Worm (Caenorhabditis elegans) whole organism, L4 larva: Measurements from ENCODE around the gene Y38H6C.15.

ENCODE experiments used
- F44E2.7 ChIP-seq: fragments of 200-800 bp; sonication (Bioruptor generic); IDR thresholded peaks from 2 replicates; pipeline ENCODE4 v2.1.2; 2022; ENCODE audit warnings: missing genetic modification characterization, missing compliant biosample characterization
- F49E8.2 ChIP-seq: sonication (generic microtip); optimal IDR thresholded peaks from 2 replicates; lab custom pipeline; 2016; ENCODE audit warnings: missing compliant biosample characterization, mild to moderate bottlenecking, missing genetic modification characterization, borderline replicate concordance
- Y48G9A.11 ChIP-seq: fragments of 200-800 bp; sonication (Bioruptor generic); IDR thresholded peaks from 2 replicates; pipeline ENCODE4 v1.3.6; 2022; ENCODE audit warnings: missing genetic modification reagents, missing genetic modification characterization, missing compliant biosample characterization
- ZK337.2 ChIP-seq: fragments of 200-800 bp; sonication (Bioruptor generic); IDR thresholded peaks from 2 replicates; pipeline ENCODE4 v1.3.6; 2022; ENCODE audit warnings: missing genetic modification reagents, missing genetic modification characterization, missing compliant biosample characterization
- aha-1 ChIP-seq: fragments of 150-350 bp; peaks from one replicate; lab custom pipeline; 2014; ENCODE audit warnings: missing biosample characterization, missing genetic modification characterization
- arid-1 ChIP-seq: fragments of 200-800 bp; sonication (Bioruptor generic); conservative IDR thresholded peaks from 2 replicates; pipeline ENCODE4 v1.3.6; 2022; ENCODE audit warnings: missing genetic modification reagents, missing genetic modification characterization, missing compliant biosample characterization
- ceh-32 ChIP-seq: sonication (generic microtip); optimal IDR thresholded peaks from 2 replicates; lab custom pipeline; 2016; ENCODE audit warnings: mild to moderate bottlenecking, missing genetic modification characterization, missing compliant biosample characterization; ENCODE audit not compliant: poor library complexity
- ceh-44 ChIP-seq: fragments of 200-800 bp; sonication (Bioruptor generic); IDR thresholded peaks from 2 replicates; pipeline ENCODE4 v1.3.6; 2022; ENCODE audit warnings: missing genetic modification reagents, missing genetic modification characterization, missing compliant biosample characterization
- daf-16 ChIP-seq, 3 experiments: sonication (generic microtip); optimal IDR thresholded peaks; 2 replicates each; lab custom pipeline; 2016 to 2017; ENCODE audit warnings: missing genetic modification characterization in 3 of 3, missing genetic modification reagents in 3 of 3, mild to moderate bottlenecking in 2 of 3, missing compliant biosample characterization in 2 of 3, missing biosample characterization in 1 of 3, moderate library complexity in 1 of 3
- daf-19 ChIP-seq: fragments of 200-800 bp; sonication (Bioruptor generic); conservative IDR thresholded peaks from 2 replicates; pipeline ENCODE4 v1.3.6; 2022; ENCODE audit warnings: missing genetic modification characterization, missing compliant biosample characterization
- daf-8 ChIP-seq: fragments of 200-800 bp; sonication (Bioruptor generic); IDR thresholded peaks from 2 replicates; pipeline ENCODE4 v1.3.6; 2022; ENCODE audit warnings: missing genetic modification characterization, missing compliant biosample characterization
- dpl-1 ChIP-seq: fragments of 150-350 bp; optimal IDR thresholded peaks from 2 replicates; lab custom pipeline; 2014; ENCODE audit warnings: missing biosample characterization, missing genetic modification reagents, missing genetic modification characterization
- duxl-1 ChIP-seq: sonication (generic microtip); optimal IDR thresholded peaks from 2 replicates; lab custom pipeline; 2016; ENCODE audit warnings: mild to moderate bottlenecking, missing genetic modification characterization, moderate library complexity, missing compliant biosample characterization; ENCODE audit not compliant: poor library complexity
- gei-8 ChIP-seq: fragments of 200-800 bp; sonication (Bioruptor generic); optimal IDR thresholded peaks from 2 replicates; lab custom pipeline; 2018; ENCODE audit warnings: mild to moderate bottlenecking, missing genetic modification characterization, missing compliant biosample characterization
- hlh-11 ChIP-seq: fragments of 200-800 bp; sonication (Bioruptor generic); optimal IDR thresholded peaks from 2 replicates; lab custom pipeline; 2018; ENCODE audit warnings: mild to moderate bottlenecking, missing genetic modification characterization, missing compliant biosample characterization
- hlh-30 ChIP-seq: sonication (generic microtip); optimal IDR thresholded peaks from 2 replicates; lab custom pipeline; 2017; ENCODE audit warnings: antibody characterized with exemption, mild to moderate bottlenecking, missing genetic modification characterization, missing compliant biosample characterization; ENCODE audit not compliant: insufficient read depth
- hmg-1.1 ChIP-seq: fragments of 200-800 bp; sonication (Bioruptor generic); IDR thresholded peaks from 2 replicates; pipeline ENCODE4 v1.3.6; 2022; ENCODE audit warnings: missing genetic modification reagents, missing genetic modification characterization, missing compliant biosample characterization
- lin-1 ChIP-seq: fragments of 200-800 bp; sonication (Bioruptor generic); IDR thresholded peaks from 2 replicates; pipeline ENCODE4 v1.3.6; 2022; ENCODE audit warnings: missing genetic modification reagents, missing genetic modification characterization, missing compliant biosample characterization
- lin-13 ChIP-seq: fragments of 150-350 bp; optimal IDR thresholded peaks from 2 replicates; lab custom pipeline; 2014; ENCODE audit warnings: missing biosample characterization, missing genetic modification reagents, missing genetic modification characterization
- lir-3 ChIP-seq: sonication (generic microtip); optimal IDR thresholded peaks from 2 replicates; lab custom pipeline; 2016; ENCODE audit warnings: mild to moderate bottlenecking, missing genetic modification characterization, missing compliant biosample characterization
- lsy-2 ChIP-seq, 2 experiments: fragments of 150-350 bp in 1 of 2; sonication (generic microtip) in 1 of 2; optimal IDR thresholded peaks; 2 replicates each; lab custom pipeline; 2014 to 2017; ENCODE audit warnings: missing biosample characterization in 2 of 2, missing genetic modification characterization in 2 of 2
- mdl-1 ChIP-seq, 2 experiments: fragments of 150-350 bp in 1 of 2; sonication (generic microtip) in 1 of 2; optimal IDR thresholded peaks; 2 replicates each; lab custom pipeline; 2014 to 2017; ENCODE audit warnings: missing biosample characterization in 2 of 2, missing genetic modification characterization in 2 of 2
- nhr-25 ChIP-seq: sonication (generic microtip); optimal IDR thresholded peaks from 2 replicates; lab custom pipeline; 2017; ENCODE audit warnings: missing genetic modification characterization, mild to moderate bottlenecking, missing compliant biosample characterization, antibody characterized with exemption, moderate library complexity, borderline replicate concordance; ENCODE audit not compliant: insufficient read depth
- nhr-42 ChIP-seq: fragments of 200-800 bp; sonication (Bioruptor generic); IDR thresholded peaks from 2 replicates; pipeline ENCODE4 v1.3.6; 2022; ENCODE audit warnings: missing genetic modification characterization, missing compliant biosample characterization
- nhr-48 ChIP-seq: sonication (generic microtip); optimal IDR thresholded peaks from 2 replicates; lab custom pipeline; 2016; ENCODE audit warnings: mild to moderate bottlenecking, missing genetic modification characterization, missing compliant biosample characterization
- php-3 ChIP-seq: fragments of 200-800 bp; sonication (Bioruptor generic); IDR thresholded peaks from 2 replicates; pipeline ENCODE4 v1.3.6; 2022; ENCODE audit warnings: missing genetic modification reagents, missing genetic modification characterization, missing compliant biosample characterization
- skn-1 ChIP-seq: fragments of 150-350 bp; optimal IDR thresholded peaks from 2 replicates; lab custom pipeline; 2014; ENCODE audit warnings: missing biosample characterization, missing genetic modification characterization
- snpc-4 ChIP-seq: fragments of 150-350 bp; optimal IDR thresholded peaks from 2 replicates; lab custom pipeline; 2014; ENCODE audit warnings: missing biosample characterization, missing genetic modification characterization
- unc-62 ChIP-seq, 3 experiments: fragments of 150-350 bp in 1 of 3; sonication (generic microtip); optimal IDR thresholded peaks in 2 of 3; peaks in 1 of 3; 1 replicate in 1 of 3; 2 replicates in 2 of 3; lab custom pipeline; 2014 to 2017; ENCODE audit warnings: missing biosample characterization in 3 of 3, missing genetic modification characterization in 3 of 3, missing genetic modification reagents in 3 of 3, missing genotype in 1 of 3
- zfp-2 ChIP-seq: sonication (generic microtip); optimal IDR thresholded peaks from 2 replicates; lab custom pipeline; 2016; ENCODE audit warnings: mild to moderate bottlenecking, missing genetic modification characterization, missing compliant biosample characterization
- zip-11 ChIP-seq: fragments of 200-800 bp; sonication (Bioruptor generic); IDR thresholded peaks from 2 replicates; pipeline ENCODE4 v1.3.6; 2022; ENCODE audit warnings: missing genetic modification characterization, missing compliant biosample characterization
- zip-2 ChIP-seq: fragments of 150-350 bp; optimal IDR thresholded peaks from 2 replicates; lab custom pipeline; 2014; ENCODE audit warnings: missing biosample characterization, missing genetic modification characterization
- ztf-11 ChIP-seq: fragments of 150-350 bp; optimal IDR thresholded peaks from 2 replicates; lab custom pipeline; 2014; ENCODE audit warnings: missing biosample characterization, missing genetic modification characterization

The Y38H6C.15 gene

DNA sequence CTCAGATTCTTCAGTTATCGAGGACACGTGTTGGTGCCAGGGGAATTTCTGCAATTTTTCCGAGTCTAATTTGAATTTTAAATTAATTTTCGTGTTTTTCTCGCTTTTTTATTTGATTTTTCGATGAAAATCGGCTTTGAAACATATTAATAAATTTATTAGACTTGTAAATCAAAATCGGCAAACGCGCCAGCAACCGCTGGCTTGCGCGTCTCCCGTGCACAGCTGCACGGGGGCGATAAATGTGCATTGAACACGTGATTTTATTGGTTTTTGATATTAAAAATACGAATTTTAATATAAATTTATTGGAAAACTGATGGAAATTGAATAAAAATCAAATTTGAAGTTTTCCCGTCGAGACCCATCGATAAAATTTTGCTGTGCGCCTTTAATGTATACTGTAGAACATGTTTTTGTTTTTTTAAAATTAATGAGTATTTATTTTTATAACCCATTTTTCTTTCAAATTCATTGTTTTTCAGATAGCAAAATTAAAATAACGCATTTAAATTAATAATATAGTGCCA, 44.5 kb upstream of the Y38H6C.15 start, which contains the start of gene F26F2.7 (continued):
- TF ChIP-seq lin-1 (GFP tag; lab: Robert Waterston, UW) (peak; percentile 65; the same call in 1 of the 2 replicates), hlh-11 (tag; lab: Kevin White, UChicago) (peak; percentile 95), Y48G9A.11 (GFP tag; lab: Robert Waterston, UW) (no peak), daf-8 (GFP tag; lab: Robert Waterston, UW) (no peak), ztf-11 (tag; lab: Kevin White, UChicago) (no peak), lir-3 (no peak), snpc-4 (no peak), daf-16 (GFP tag; optimal IDR thresholded peaks at IDR 0.05; lab: Kevin White, UChicago) (peak; percentile 17 to 37), daf-16 (tag; optimal IDR thresholded peaks at IDR 0.05; lab: Kevin White, UChicago) (no peak), arid-1 (GFP tag; lab: Robert Waterston, UW) (peak; percentile 64), F44E2.7 (GFP tag; lab: Robert Waterston, UW) (0 out of 2 replicates have a peak, but pooled peaks have one; percentile 47), nhr-48 (tag; lab: Kevin White, UChicago) (peak; percentile 56), hlh-30 (tag; lab: Kevin White, UChicago) (peak; percentile 98), nhr-25 (tag; lab: Kevin White, UChicago) (no peak), ceh-44 (GFP tag; lab: Robert Waterston, UW) (no peak), dpl-1 (GFP tag; lab: Kevin White, UChicago) (peak; percentile 79), zfp-2 (tag; lab: Kevin White, UChicago) (no peak), duxl-1 (tag; lab: Kevin White, UChicago) (peak; percentile 80), ZK337.2 (GFP tag; lab: Robert Waterston, UW) (no peak), lsy-2 (tag; optimal IDR thresholded peaks at IDR 0.05; lab: Kevin White, UChicago) (peak; percentile 18 to 94), nhr-42 (GFP tag; lab: Robert Waterston, UW) (peak; percentile 74; the same call in 1 of the 2 replicates), php-3 (GFP tag; lab: Robert Waterston, UW) (peak; percentile 92; the same call in 1 of the 2 replicates), F49E8.2 (peak; percentile 94), gei-8 (no peak), mdl-1 (tag; optimal IDR thresholded peaks at IDR 0.05; lab: Kevin White, UChicago) (peak; percentile 19 to 81)

DNA sequence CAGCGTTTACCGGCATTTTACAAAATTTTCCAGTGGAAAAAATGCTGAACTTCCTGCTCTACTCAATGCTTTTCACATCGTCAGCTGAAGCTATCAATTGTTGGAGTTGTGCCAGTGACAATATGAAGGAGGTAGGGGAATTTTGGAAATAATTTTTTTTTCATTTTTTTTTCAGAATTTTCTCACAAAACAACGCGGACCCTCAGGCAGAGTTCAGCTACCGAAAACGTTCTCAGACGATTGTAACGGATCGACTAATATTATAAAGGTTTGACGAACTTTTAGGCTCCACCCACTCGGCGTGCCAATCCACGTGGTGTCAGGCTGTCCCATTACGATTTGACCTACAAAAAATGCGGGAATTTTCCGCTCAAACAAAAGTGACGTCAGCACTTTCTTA, 43.4 kb upstream of the Y38H6C.15 start, which contains the start of gene F26F2.8:
Gene F26F2.8, plus strand, starts transcription at position 13 of the 400 bp plus-strand sequence.
- TF ChIP-seq zip-2 (tag; lab: Kevin White, UChicago) (no peak), lin-13 (no peak), aha-1 (peak; percentile 90), nhr-42 (GFP tag; lab: Robert Waterston, UW) (no peak), hmg-1.1 (no peak), Y48G9A.11 (GFP tag; lab: Robert Waterston, UW) (no peak), ceh-44 (GFP tag; lab: Robert Waterston, UW) (no peak), ceh-32 (tag; lab: Kevin White, UChicago) (no peak), daf-19 (GFP tag; lab: Robert Waterston, UW) (no peak)
- TF ChIP-seq, all 104 proteins: peak for 1

DNA sequence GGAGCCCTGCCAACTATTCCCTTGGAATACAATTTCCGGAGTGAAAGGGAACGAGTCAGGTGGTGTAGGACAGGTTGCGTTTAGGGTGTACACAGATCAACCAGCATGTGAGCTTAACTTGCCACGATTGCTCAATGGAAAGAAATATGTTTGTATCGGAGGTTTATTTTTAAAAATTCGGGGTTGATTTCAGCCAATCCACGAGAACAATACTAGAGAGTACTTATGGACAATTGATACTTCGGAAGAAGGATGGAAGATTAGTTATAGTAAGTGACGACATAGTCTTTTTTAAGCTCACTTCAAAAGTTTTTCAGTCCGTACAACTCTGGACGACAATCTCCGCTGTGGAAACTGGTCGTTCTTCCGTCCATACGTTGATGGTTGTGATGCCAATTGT, 38.8 kb upstream of the Y38H6C.15 start:
- TF ChIP-seq unc-62 (GFP tag; optimal IDR thresholded peaks at IDR 0.05 in 1 of 2; lab: Kevin White, UChicago) (peak in 1 of 2 experiments; percentile 97), unc-62 (tag; optimal IDR thresholded peaks at IDR 0.05; lab: Kevin White, UChicago) (no peak), nhr-48 (tag; lab: Kevin White, UChicago) (no peak)

DNA sequence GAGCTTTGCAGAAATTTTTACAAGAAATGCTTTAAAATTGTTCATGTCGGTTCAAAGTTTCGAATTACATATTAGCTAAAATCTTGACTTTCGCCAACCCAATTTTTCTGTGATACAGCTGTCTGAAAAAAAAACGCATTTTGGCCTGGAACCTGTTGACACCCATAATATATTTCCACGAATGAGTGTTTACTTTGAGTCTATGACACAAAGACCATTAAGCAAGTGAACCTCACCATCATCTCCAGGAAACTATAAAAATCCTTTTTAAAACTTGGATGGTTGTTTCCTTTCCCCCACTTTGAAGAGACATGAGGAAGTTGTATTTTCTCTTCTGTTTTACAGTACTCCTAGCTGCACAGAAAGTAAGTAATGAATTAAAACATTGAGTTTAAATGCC, 38.2 kb upstream of the Y38H6C.15 start, which contains the start of gene clec-263:
Gene clec-263, plus strand, starts transcription at position 301 of the 400 bp plus-strand sequence.
- TF ChIP-seq skn-1 (no peak), zip-11 (GFP tag; lab: Robert Waterston, UW) (no peak), unc-62 (GFP tag; optimal IDR thresholded peaks at IDR 0.05 in 1 of 2; lab: Kevin White, UChicago) (peak in 1 of 2 experiments; percentile 11), unc-62 (tag; optimal IDR thresholded peaks at IDR 0.05; lab: Kevin White, UChicago) (no peak)
